Worm (Caenorhabditis elegans): ENCODE results near the gene rab-33.

Gene rab-33

ce11 chrIII:10463653-10464052, 40.0 kb downstream of the rab-33 start (continued):
- TF ChIP-seq fkh-8 (tag; optimal IDR thresholded peaks at IDR 0.05) (no peak), swsn-7 (tag; optimal IDR thresholded peaks at IDR 0.05) (no peak), tlp-1 (tag; optimal IDR thresholded peaks at IDR 0.05) (no peak), unc-86 (tag; optimal IDR thresholded peaks at IDR 0.05) (no peak), hlh-4 (tag; optimal IDR thresholded peaks at IDR 0.05) (no peak), tbx-2 (tag; optimal IDR thresholded peaks at IDR 0.05) (no peak), zip-4 (GFP tag; optimal IDR thresholded peaks at IDR 0.05) (no peak), ztf-11 (tag; optimal IDR thresholded peaks at IDR 0.05) (no peak), jun-1 (tag; optimal IDR thresholded peaks at IDR 0.05) (no peak)

- TF ChIP-seq C16A3.4 (tag; optimal IDR thresholded peaks at IDR 0.05) (no peak), alr-1 (tag; optimal IDR thresholded peaks at IDR 0.05; ENCODE audit: borderline replicate concordance) (no peak), nhr-237 (tag; optimal IDR thresholded peaks at IDR 0.05) (no peak), blmp-1 (tag; optimal IDR thresholded peaks at IDR 0.05) (peak; percentile 71), ceh-90 (tag; optimal IDR thresholded peaks at IDR 0.05) (no peak), elt-3 (tag; optimal IDR thresholded peaks at IDR 0.05) (no peak), nhr-71 (tag; optimal IDR thresholded peaks at IDR 0.05) (no peak), rnt-1 (tag; optimal IDR thresholded peaks at IDR 0.05) (no peak), pax-3 (tag; optimal IDR thresholded peaks at IDR 0.05) (no peak), lsy-2 (tag; optimal IDR thresholded peaks at IDR 0.05) (no peak), efl-1 (optimal IDR thresholded peaks at IDR 0.05) (no peak), efl-1 (GFP tag; optimal IDR thresholded peaks at IDR 0.05 in 1 of 2) (peak in 1 of 2 experiments; percentile 68), nhr-84 (tag; optimal IDR thresholded peaks at IDR 0.05) (no peak)
Observed at ce11 chrIII:10462935-10463548, 40.6 kb downstream of the rab-33 start.

DNA sequence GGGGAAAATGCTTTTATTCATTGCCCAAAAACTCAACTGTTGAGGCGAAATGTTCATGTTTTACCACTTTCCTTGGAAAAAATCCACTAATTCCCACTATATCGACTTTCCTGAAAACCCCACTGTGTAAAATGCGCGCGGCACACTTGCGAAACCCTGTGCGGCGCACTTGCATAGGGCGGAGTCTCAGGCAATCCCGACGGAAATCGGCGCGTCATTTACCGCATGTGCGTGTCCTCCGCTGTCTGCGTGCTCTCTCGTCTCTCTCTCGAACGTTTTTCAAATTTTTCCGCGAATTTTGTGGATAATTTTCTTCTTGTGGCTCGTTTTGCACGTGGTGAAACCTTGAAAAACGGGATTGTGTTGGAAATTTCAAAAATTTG, 42.5 kb downstream of the rab-33 start, which contains the start of gene atx-2:
atx-2 (plus strand) TSS at position 226 of the 383 bp plus-strand sequence.
- peak; percentile 83 for TF ChIP-seq dsc-1 (tag; optimal IDR thresholded peaks at IDR 0.05)
- peak; percentile 46 for TF ChIP-seq zip-4 (GFP tag; optimal IDR thresholded peaks at IDR 0.05)
- peak; percentile 77 for TF ChIP-seq mab-9 (GFP tag; IDR thresholded peaks at IDR 0.05)
- peak; percentile 19 for TF ChIP-seq lin-39 (tag; optimal IDR thresholded peaks at IDR 0.05)
- TF ChIP-seq aha-1 (tag; optimal IDR thresholded peaks at IDR 0.05) = peak; percentile 9
- TF ChIP-seq unc-130 (tag; optimal IDR thresholded peaks at IDR 0.05) = peak; percentile 65
- peak; percentile 65 for TF ChIP-seq ztf-4 (tag; optimal IDR thresholded peaks at IDR 0.05)
- peak; percentile 81 for TF ChIP-seq swsn-7 (tag; optimal IDR thresholded peaks at IDR 0.05)
- no peak for TF ChIP-seq pag-3 (tag; optimal IDR thresholded peaks at IDR 0.05; ENCODE audit: borderline replicate concordance, insufficient read depth)
- peak; percentile 6; the same call in 1 of the 2 replicates for TF ChIP-seq ceh-88 (GFP tag; IDR thresholded peaks at IDR 0.05)
- peak; percentile 75 to 76 for TF ChIP-seq efl-1 (optimal IDR thresholded peaks at IDR 0.05)
- TF ChIP-seq efl-1 (GFP tag; optimal IDR thresholded peaks at IDR 0.05 in 1 of 2) = peak; percentile 61 to 97
- no peak for TF ChIP-seq nhr-28 (tag; optimal IDR thresholded peaks at IDR 0.05)
- TF ChIP-seq rnt-1 (tag; optimal IDR thresholded peaks at IDR 0.05) = peak; percentile 96
- TF ChIP-seq nhr-85 (tag) = peak; percentile 77
- peak; percentile 70 for TF ChIP-seq nhr-90 (tag; optimal IDR thresholded peaks at IDR 0.05; ENCODE audit: poor library complexity)
- TF ChIP-seq unc-98 (GFP tag; IDR thresholded peaks at IDR 0.05) = peak; percentile 60; the same call in 1 of the 2 replicates
- TF ChIP-seq isw-1 (GFP tag; IDR thresholded peaks at IDR 0.05) = peak; percentile 65
- TF ChIP-seq ces-1 (GFP tag; optimal IDR thresholded peaks at IDR 0.05) = peak; percentile 7
- peak; percentile 76 for TF ChIP-seq fkh-10 (GFP tag; optimal IDR thresholded peaks at IDR 0.05)
- TF ChIP-seq pqm-1 (tag; optimal IDR thresholded peaks at IDR 0.05) = no peak
- TF ChIP-seq ceh-63 (GFP tag; optimal IDR thresholded peaks at IDR 0.05) = no peak
- no peak for TF ChIP-seq pax-3 (tag; optimal IDR thresholded peaks at IDR 0.05)
- no peak for TF ChIP-seq Y116A8C.19 (tag; optimal IDR thresholded peaks at IDR 0.05; ENCODE audit: borderline replicate concordance)
- peak; percentile 63 to 69 (median 68) for TF ChIP-seq dpl-1 (GFP tag; optimal IDR thresholded peaks at IDR 0.05)
- no peak for TF ChIP-seq ceh-90 (tag; optimal IDR thresholded peaks at IDR 0.05)
- TF ChIP-seq nhr-71 (tag; optimal IDR thresholded peaks at IDR 0.05) = peak; percentile 75
- peak; percentile 37 for TF ChIP-seq ceh-8 (GFP tag; optimal IDR thresholded peaks at IDR 0.05)
- TF ChIP-seq unc-86 (tag; optimal IDR thresholded peaks at IDR 0.05) = peak; percentile 65
- no peak for TF ChIP-seq unc-62 (GFP tag; optimal IDR thresholded peaks at IDR 0.05)
- peak; percentile 60 for TF ChIP-seq egl-13 (tag; optimal IDR thresholded peaks at IDR 0.05)
- TF ChIP-seq blmp-1 (tag; optimal IDR thresholded peaks at IDR 0.05) = peak; percentile 33
- peak in 1 of 2 experiments; percentile 41 for TF ChIP-seq mdl-1 (tag; optimal IDR thresholded peaks at IDR 0.05)
- TF ChIP-seq unc-30 (tag; optimal IDR thresholded peaks at IDR 0.05) = no peak
- TF ChIP-seq tbx-2 (tag; optimal IDR thresholded peaks at IDR 0.05) = peak; percentile 63
- peak; percentile 69 for TF ChIP-seq snpc-4 (tag; optimal IDR thresholded peaks at IDR 0.05)

All from whole organism, L1 larva.